Worm (Caenorhabditis elegans) whole organism, L3 larva: ENCODE results near the gene C33G8.13.
A peak's percentile ranks its signal among the peaks of the same experiment; 100 is the strongest.

Experiments
- R02D3.7 ChIP-seq: fragments of 150-350 bp; optimal IDR thresholded peaks from 2 replicates; lab custom pipeline; 2014; ENCODE audit warnings: missing biosample characterization, missing genetic modification characterization
- ZK546.5 ChIP-seq: sonication (generic microtip); optimal IDR thresholded peaks from 2 replicates; lab custom pipeline; 2017; ENCODE audit warnings: missing biosample characterization, missing genetic modification characterization
- aly-2 ChIP-seq: fragments of 150-350 bp; optimal IDR thresholded peaks from 2 replicates; lab custom pipeline; 2014; ENCODE audit warnings: missing biosample characterization, missing genetic modification characterization
- ama-1 ChIP-seq: fragments of 150-350 bp; optimal IDR thresholded peaks from 2 replicates; lab custom pipeline; 2018
- ceh-16 ChIP-seq: sonication (generic microtip); optimal IDR thresholded peaks from 2 replicates; lab custom pipeline; 2017; ENCODE audit warnings: missing biosample characterization, missing genetic modification characterization
- ceh-28 ChIP-seq: fragments of 150-350 bp; optimal IDR thresholded peaks from 2 replicates; lab custom pipeline; 2014; ENCODE audit warnings: missing biosample characterization, missing genetic modification reagents, missing genetic modification characterization
- ceh-82 ChIP-seq: fragments of 150-350 bp; optimal IDR thresholded peaks from 2 replicates; lab custom pipeline; 2014; ENCODE audit warnings: missing biosample characterization, missing genetic modification characterization
- ceh-9 ChIP-seq: sonication (generic microtip); optimal IDR thresholded peaks from 2 replicates; lab custom pipeline; 2018; ENCODE audit warnings: missing biosample characterization, missing genetic modification characterization
- elt-1 ChIP-seq: fragments of 150-350 bp; optimal IDR thresholded peaks from 2 replicates; lab custom pipeline; 2014; ENCODE audit warnings: missing biosample characterization, missing genetic modification characterization
- elt-2 ChIP-seq: sonication (generic microtip); optimal IDR thresholded peaks from 2 replicates; lab custom pipeline; 2016; ENCODE audit warnings: missing genetic modification reagents, mild to moderate bottlenecking, missing genetic modification characterization, missing compliant biosample characterization
- elt-3 ChIP-seq, 3 experiments: fragments of 150-350 bp in 1 of 3; sonication (generic microtip) in 2 of 3; optimal IDR thresholded peaks; 2 replicates in 2 of 3; 4 replicates in 1 of 3; lab custom pipeline; 2014 to 2017; ENCODE audit warnings: missing biosample characterization in 3 of 3, missing genetic modification characterization in 3 of 3
- eor-1 ChIP-seq, 2 experiments: fragments of 150-350 bp; optimal IDR thresholded peaks; 2 replicates each; lab custom pipeline; 2014 to 2018; ENCODE audit warnings: missing biosample characterization in 2 of 2, missing genetic modification characterization in 2 of 2
- fkh-10 ChIP-seq: sonication (generic microtip); optimal IDR thresholded peaks from 2 replicates; lab custom pipeline; 2017; ENCODE audit warnings: missing biosample characterization, missing genetic modification reagents, missing genetic modification characterization
- fkh-2 ChIP-seq: fragments of 150-350 bp; optimal IDR thresholded peaks from 2 replicates; lab custom pipeline; 2014; ENCODE audit warnings: missing biosample characterization, missing genetic modification reagents, missing genetic modification characterization
- fos-1 ChIP-seq: fragments of 150-350 bp; optimal IDR thresholded peaks from 2 replicates; lab custom pipeline; 2014; ENCODE audit warnings: missing biosample characterization, missing genetic modification characterization
- hmg-11 ChIP-seq: sonication (generic microtip); optimal IDR thresholded peaks from 2 replicates; lab custom pipeline; 2016; ENCODE audit warnings: missing genetic modification characterization, missing compliant biosample characterization
- jun-1 ChIP-seq: fragments of 150-350 bp; optimal IDR thresholded peaks from 2 replicates; lab custom pipeline; 2014; ENCODE audit warnings: missing biosample characterization, missing genetic modification reagents, missing genetic modification characterization
- lin-39 ChIP-seq: fragments of 150-350 bp; optimal IDR thresholded peaks from 2 replicates; lab custom pipeline; 2018; ENCODE audit warnings: missing biosample characterization, missing genetic modification reagents, missing genetic modification characterization
- lsy-12 ChIP-seq: sonication (generic microtip); optimal IDR thresholded peaks from 2 replicates; lab custom pipeline; 2016; ENCODE audit warnings: mild to moderate bottlenecking, missing genetic modification characterization, missing compliant biosample characterization
- nfya-1 ChIP-seq: sonication (generic microtip); optimal IDR thresholded peaks from 2 replicates; lab custom pipeline; 2017; ENCODE audit warnings: missing genetic modification characterization, mild to moderate bottlenecking, missing compliant biosample characterization, antibody characterized with exemption, moderate library complexity; ENCODE audit not compliant: insufficient read depth
- nhr-12 ChIP-seq: fragments of 150-350 bp; optimal IDR thresholded peaks from 2 replicates; lab custom pipeline; 2014; ENCODE audit warnings: missing biosample characterization, missing genetic modification characterization
- nhr-23 ChIP-seq: fragments of 150-350 bp; optimal IDR thresholded peaks from 2 replicates; lab custom pipeline; 2014; ENCODE audit warnings: missing biosample characterization, missing genetic modification reagents, missing genetic modification characterization
- nhr-25 ChIP-seq: sonication (generic microtip); optimal IDR thresholded peaks from 2 replicates; lab custom pipeline; 2017; ENCODE audit warnings: missing biosample characterization, missing genetic modification characterization
- nhr-28 ChIP-seq: fragments of 150-350 bp; optimal IDR thresholded peaks from 2 replicates; lab custom pipeline; 2014; ENCODE audit warnings: missing biosample characterization, missing genetic modification characterization
- nhr-43 ChIP-seq: sonication (generic microtip); optimal IDR thresholded peaks from 2 replicates; lab custom pipeline; 2016; ENCODE audit warnings: mild to moderate bottlenecking, missing genetic modification characterization, missing compliant biosample characterization; ENCODE audit not compliant: poor library complexity, severe bottlenecking
- nhr-67 ChIP-seq: fragments of 150-350 bp; optimal IDR thresholded peaks from 2 replicates; lab custom pipeline; 2014; ENCODE audit warnings: missing biosample characterization, missing genetic modification characterization
- pqm-1 ChIP-seq: fragments of 150-350 bp; optimal IDR thresholded peaks from 2 replicates; lab custom pipeline; 2017; ENCODE audit warnings: missing biosample characterization, missing genetic modification characterization, inconsistent platforms
- sea-2 ChIP-seq: fragments of 150-350 bp; sonication (generic microtip); optimal IDR thresholded peaks from 4 replicates; lab custom pipeline; 2014; ENCODE audit warnings: missing biosample characterization, missing genetic modification reagents, missing genetic modification characterization
- skn-1 ChIP-seq: fragments of 150-350 bp; optimal IDR thresholded peaks from 2 replicates; lab custom pipeline; 2014; ENCODE audit warnings: missing biosample characterization, missing genetic modification characterization
- tbx-2 ChIP-seq: sonication (generic microtip); optimal IDR thresholded peaks from 2 replicates; lab custom pipeline; 2016; ENCODE audit warnings: mild to moderate bottlenecking, missing genetic modification characterization, missing compliant biosample characterization
- unc-39 ChIP-seq: sonication (generic microtip); optimal IDR thresholded peaks from 4 replicates; lab custom pipeline; 2017; ENCODE audit warnings: missing biosample characterization, missing genetic modification characterization
- unc-62 ChIP-seq: fragments of 150-350 bp; sonication (generic microtip); optimal IDR thresholded peaks from 4 replicates; lab custom pipeline; 2014; ENCODE audit warnings: missing biosample characterization, missing genetic modification reagents, missing genetic modification characterization
- ztf-11 ChIP-seq: fragments of 150-350 bp; optimal IDR thresholded peaks from 2 replicates; lab custom pipeline; 2014; ENCODE audit warnings: missing biosample characterization, missing genetic modification characterization

The C33G8.13 gene

DNA sequence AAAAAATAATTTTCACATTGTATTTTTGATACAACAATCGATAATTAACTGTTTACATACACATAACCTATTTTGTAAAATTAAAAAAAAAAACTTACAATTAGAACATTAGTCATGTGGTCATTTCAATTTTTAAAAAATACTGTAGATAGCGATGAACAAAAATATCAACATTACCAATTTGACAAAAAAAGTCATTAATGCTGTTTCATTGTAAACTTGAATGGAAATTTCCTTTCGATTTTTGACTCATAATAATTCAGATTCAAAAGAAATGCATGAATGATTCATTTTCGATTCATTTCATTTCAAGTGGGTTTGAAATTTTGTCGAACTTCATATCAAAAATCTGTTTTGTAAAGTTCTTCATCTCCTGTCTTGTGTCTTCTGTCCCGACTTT, 6.3 kb downstream of the C33G8.13 start, which contains the start of gene C33G8.2:
C33G8.2 (plus strand) TSS at position 301 of the 400 bp plus-strand sequence.
- TF ChIP-seq lsy-12 (no peak), pqm-1 (tag; lab: Kevin White, UChicago) (no peak), nfya-1 (tag; lab: Kevin White, UChicago) (no peak), nhr-25 (tag; lab: Kevin White, UChicago) (no peak), elt-3 (tag; optimal IDR thresholded peaks at IDR 0.05; lab: Kevin White, UChicago) (no peak), tbx-2 (tag; lab: Kevin White, UChicago) (no peak), elt-1 (tag; lab: Kevin White, UChicago) (no peak), fos-1 (tag; lab: Kevin White, UChicago) (no peak), fkh-2 (tag; lab: Kevin White, UChicago) (no peak), skn-1 (tag; lab: Kevin White, UChicago) (no peak), nhr-28 (tag; lab: Kevin White, UChicago) (no peak), fkh-10 (GFP tag; lab: Kevin White, UChicago) (no peak), aly-2 (tag; lab: Kevin White, UChicago) (no peak), ceh-9 (no peak), ceh-28 (no peak), ama-1 (lab: Kevin White, UChicago) (no peak)
- TF ChIP-seq, all 47 proteins: peak for 0

DNA sequence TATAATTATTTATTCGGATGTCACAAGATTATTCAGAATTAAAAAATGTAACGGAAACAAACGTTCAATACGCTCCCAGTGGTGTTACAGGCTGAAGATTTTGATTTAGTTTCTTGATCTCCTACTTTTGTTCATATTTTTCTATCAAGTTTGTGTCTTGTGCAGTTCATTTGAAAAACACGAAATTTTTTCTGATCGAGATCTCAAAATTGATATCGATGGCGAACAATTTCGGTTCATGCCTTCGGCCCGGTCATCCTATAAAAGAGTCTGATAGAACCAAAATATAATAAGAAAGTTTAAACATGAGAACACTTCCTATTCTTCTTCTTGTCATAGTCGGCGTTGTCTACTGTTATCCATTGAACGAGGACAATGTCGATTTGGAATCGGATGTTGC, 8.5 kb downstream of the C33G8.13 start, which contains the start of gene drd-10:
drd-10 (plus strand) TSS at position 301 of the 400 bp plus-strand sequence.
- no peak for TF ChIP-seq hmg-11 (tag; lab: Kevin White, UChicago)

DNA sequence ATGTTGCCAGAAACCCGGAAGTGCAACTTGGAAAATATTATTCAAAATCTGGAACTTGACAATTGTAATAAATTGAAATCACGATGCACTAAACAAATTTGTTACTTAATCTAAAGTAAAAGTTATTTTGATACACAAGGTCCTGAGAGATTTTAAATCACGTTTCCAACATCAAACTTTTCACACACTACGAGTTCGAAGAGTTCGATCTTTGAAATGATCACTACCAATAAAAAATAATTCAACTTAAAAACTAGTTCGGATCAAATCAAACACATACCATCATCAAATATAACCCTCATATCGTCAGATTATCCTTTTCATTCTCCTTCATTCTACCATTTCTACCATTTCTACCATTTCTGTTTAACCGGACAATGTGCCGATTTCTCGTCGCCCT, 9.8 kb downstream of the C33G8.13 start, which contains the start of gene spig-10:
spig-10 (plus strand) TSS at position 301 of the 400 bp plus-strand sequence.
- TF ChIP-seq nhr-12 (tag; lab: Kevin White, UChicago): no peak
- no peak for TF ChIP-seq nhr-25 (tag; lab: Kevin White, UChicago)
- TF ChIP-seq fkh-2 (tag; lab: Kevin White, UChicago): no peak
- no peak for TF ChIP-seq eor-1 (tag; optimal IDR thresholded peaks at IDR 0.05; lab: Kevin White, UChicago)
- no peak for TF ChIP-seq sea-2
- TF ChIP-seq ceh-28: no peak
- TF ChIP-seq fkh-10 (GFP tag; lab: Kevin White, UChicago): no peak
- no peak for TF ChIP-seq tbx-2 (tag; lab: Kevin White, UChicago)
- no peak for TF ChIP-seq lsy-12
- TF ChIP-seq skn-1 (tag; lab: Kevin White, UChicago): no peak
- TF ChIP-seq jun-1: no peak
- no peak for TF ChIP-seq pqm-1 (tag; lab: Kevin White, UChicago)
- no peak for TF ChIP-seq nhr-43 (tag; lab: Kevin White, UChicago)
- no peak for TF ChIP-seq ZK546.5 (tag; lab: Kevin White, UChicago)
- TF ChIP-seq nhr-23 (tag; lab: Kevin White, UChicago): no peak
- TF ChIP-seq, all 47 proteins: peak for 0

DNA sequence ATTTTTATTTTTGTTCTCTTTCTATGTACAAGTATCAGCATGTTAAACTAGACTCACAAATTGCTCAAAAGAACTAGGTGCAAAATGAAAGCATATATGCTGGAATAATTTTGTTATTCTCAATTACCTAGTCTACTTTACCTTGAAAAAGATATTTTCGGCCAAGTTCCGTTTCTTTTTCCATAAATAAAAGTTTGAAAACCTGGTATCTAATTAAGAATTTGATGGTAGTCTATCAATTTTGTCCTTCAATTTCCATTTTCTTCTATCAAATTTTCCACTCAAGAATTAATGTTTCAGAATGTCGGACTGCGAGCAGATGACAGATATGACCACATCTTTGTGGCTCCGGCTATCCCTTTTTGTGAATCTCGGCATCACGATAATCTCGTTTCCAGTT, 11.9 kb downstream of the C33G8.13 start, which contains the start of gene srab-4:
srab-4 (plus strand) TSS at position 301 of the 400 bp plus-strand sequence.
- TF ChIP-seq tbx-2 (tag; lab: Kevin White, UChicago) (no peak), ztf-11 (tag; lab: Kevin White, UChicago) (no peak), nhr-67 (tag; lab: Kevin White, UChicago) (no peak), aly-2 (tag; lab: Kevin White, UChicago) (no peak), unc-39 (tag; lab: Kevin White, UChicago) (no peak), unc-62 (GFP tag; lab: Kevin White, UChicago) (no peak), lsy-12 (no peak), lin-39 (tag; lab: Kevin White, UChicago) (no peak), ceh-16 (tag; lab: Kevin White, UChicago) (no peak), R02D3.7 (no peak)

DNA sequence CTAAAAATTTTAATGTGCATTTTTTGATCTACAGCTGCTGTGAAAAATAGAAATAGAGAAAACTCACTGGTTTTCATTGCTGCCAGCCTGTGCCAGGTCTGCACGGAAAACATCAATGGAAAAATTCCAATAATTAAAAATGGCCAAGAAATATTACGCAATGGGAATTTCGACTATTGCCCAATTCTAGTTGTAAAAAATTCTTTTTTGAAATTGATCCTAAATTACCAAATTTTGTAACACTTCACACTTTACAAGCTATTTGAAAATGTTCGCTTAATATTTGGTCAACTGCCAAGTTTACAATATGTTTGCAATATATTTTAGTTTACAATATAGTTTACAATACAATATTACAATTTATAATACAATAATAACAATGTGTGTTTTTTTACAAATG, 15.0 kb downstream of the C33G8.13 start:
- no peak for TF ChIP-seq ceh-82 (tag; lab: Kevin White, UChicago)
- peak; percentile 40 for TF ChIP-seq elt-2
